Worm (Caenorhabditis elegans): ENCODE measurements around the gene srd-42.

ce11 chrX:13339029-13339626 is 35.9 kb upstream of the srd-42 start:
- TF ChIP-seq ztf-29 (GFP tag; IDR thresholded peaks at IDR 0.05) (no peak), flt-1 (GFP tag; IDR thresholded peaks at IDR 0.05) (no peak), klf-2 (GFP tag; conservative IDR thresholded peaks at IDR 0.05) (no peak), ztf-23 (GFP tag; IDR thresholded peaks at IDR 0.05) (no peak), tab-1 (GFP tag; IDR thresholded peaks at IDR 0.05) (no peak), cog-1 (tag; optimal IDR thresholded peaks at IDR 0.05) (no peak), ref-1 (GFP tag; conservative IDR thresholded peaks at IDR 0.05) (no peak), med-1 (GFP tag; optimal IDR thresholded peaks at IDR 0.05; ENCODE audit: insufficient read depth) (no peak)

Data from whole organism, midembryonic.